Worm (Caenorhabditis elegans) whole organism, mixed stage, embryonic: Measurements from ENCODE around the gene F56D6.22.
"Not testable (repeated sequence)": the region's sequence is repeated elsewhere in the genome, so short reads cannot be mapped to it uniquely, and the experiment has no call there.

Experiments
- M03D4.4 ChIP-seq: sonication (generic microtip); optimal IDR thresholded peaks from 2 replicates; lab custom pipeline; 2017; ENCODE audit warnings: mild to moderate bottlenecking, missing genetic modification characterization, missing compliant biosample characterization
- bed-3 ChIP-seq: fragments of 200-800 bp; sonication (Bioruptor generic); optimal IDR thresholded peaks from 3 replicates; lab custom pipeline; 2018; ENCODE audit warnings: mild to moderate bottlenecking, missing genetic modification characterization, moderate library complexity, missing compliant biosample characterization
- blmp-1 ChIP-seq: fragments of 150-350 bp; optimal IDR thresholded peaks from 2 replicates; lab custom pipeline; 2014; ENCODE audit warnings: missing biosample characterization, missing genetic modification characterization
- ceh-39 ChIP-seq: fragments of 150-350 bp; optimal IDR thresholded peaks from 2 replicates; lab custom pipeline; 2014; ENCODE audit warnings: missing biosample characterization, missing genetic modification characterization
- ceh-43 ChIP-seq: fragments of 200-800 bp; sonication (Bioruptor generic); optimal IDR thresholded peaks from 2 replicates; lab custom pipeline; 2018; ENCODE audit warnings: mild to moderate bottlenecking, missing genetic modification characterization, moderate library complexity, missing compliant biosample characterization
- ceh-83 ChIP-seq: fragments of 200-800 bp; sonication (Bioruptor generic); optimal IDR thresholded peaks from 2 replicates; lab custom pipeline; 2018; ENCODE audit warnings: mild to moderate bottlenecking, missing genetic modification characterization, missing compliant biosample characterization
- ces-1 ChIP-seq: fragments of 150-350 bp; optimal IDR thresholded peaks from 2 replicates; lab custom pipeline; 2014; ENCODE audit warnings: missing biosample characterization, missing genetic modification reagents, missing genetic modification characterization
- cnd-1 ChIP-seq: fragments of 200-800 bp; sonication (Bioruptor generic); optimal IDR thresholded peaks from 2 replicates; lab custom pipeline; 2018; ENCODE audit warnings: mild to moderate bottlenecking, missing genetic modification characterization, missing compliant biosample characterization
- elt-1 ChIP-seq: sonication (generic microtip); optimal IDR thresholded peaks from 2 replicates; lab custom pipeline; 2017; ENCODE audit warnings: missing genetic modification characterization, mild to moderate bottlenecking, missing compliant biosample characterization, antibody characterized with exemption, moderate library complexity, borderline replicate concordance; ENCODE audit not compliant: insufficient read depth
- elt-3 ChIP-seq: fragments of 150-350 bp; optimal IDR thresholded peaks from 2 replicates; lab custom pipeline; 2014; ENCODE audit warnings: missing biosample characterization, missing genetic modification characterization
- ham-2 ChIP-seq: fragments of 200-800 bp; sonication (Bioruptor generic); optimal IDR thresholded peaks from 2 replicates; lab custom pipeline; 2018; ENCODE audit warnings: mild to moderate bottlenecking, missing genetic modification characterization, missing compliant biosample characterization
- hlh-1 ChIP-seq: fragments of 150-350 bp; optimal IDR thresholded peaks from 2 replicates; lab custom pipeline; 2014; ENCODE audit warnings: missing biosample characterization, missing genetic modification reagents, missing genetic modification characterization
- lin-13 ChIP-seq: fragments of 150-350 bp; optimal IDR thresholded peaks from 2 replicates; lab custom pipeline; 2014; ENCODE audit warnings: missing biosample characterization, missing genetic modification characterization
- lin-32 ChIP-seq: fragments of 200-800 bp; sonication (Bioruptor generic); optimal IDR thresholded peaks from 2 replicates; lab custom pipeline; 2018; ENCODE audit warnings: mild to moderate bottlenecking, missing genetic modification characterization, missing compliant biosample characterization
- mab-5 ChIP-seq: fragments of 150-350 bp; optimal IDR thresholded peaks from 2 replicates; lab custom pipeline; 2014; ENCODE audit warnings: missing biosample characterization, missing genetic modification characterization
- mep-1 ChIP-seq: fragments of 150-350 bp; optimal IDR thresholded peaks from 2 replicates; lab custom pipeline; 2017; ENCODE audit warnings: missing biosample characterization, missing genetic modification reagents, missing genetic modification characterization, inconsistent platforms
- mls-2 ChIP-seq: sonication (generic microtip); optimal IDR thresholded peaks from 2 replicates; lab custom pipeline; 2016; ENCODE audit warnings: mild to moderate bottlenecking, missing genetic modification characterization, moderate library complexity, missing compliant biosample characterization
- nhr-2 ChIP-seq: fragments of 150-350 bp; optimal IDR thresholded peaks from 2 replicates; lab custom pipeline; 2014; ENCODE audit warnings: missing biosample characterization, missing genetic modification characterization
- nhr-237 ChIP-seq: fragments of 150-350 bp; optimal IDR thresholded peaks from 2 replicates; lab custom pipeline; 2014; ENCODE audit warnings: missing biosample characterization, missing genetic modification characterization
- nhr-76 ChIP-seq: sonication (generic microtip); optimal IDR thresholded peaks from 2 replicates; lab custom pipeline; 2017; ENCODE audit warnings: missing biosample characterization, missing genetic modification characterization
- pha-4 ChIP-seq: fragments of 150-350 bp; optimal IDR thresholded peaks from 2 replicates; lab custom pipeline; 2018; ENCODE audit warnings: missing biosample characterization, missing genetic modification reagents, missing genetic modification characterization
- snpc-4 ChIP-seq: fragments of 150-350 bp; optimal IDR thresholded peaks from 2 replicates; lab custom pipeline; 2014; ENCODE audit warnings: missing biosample characterization, missing genetic modification characterization
- sptf-1 ChIP-seq: sonication (generic microtip); optimal IDR thresholded peaks from 2 replicates; lab custom pipeline; 2017; ENCODE audit warnings: mild to moderate bottlenecking, missing genetic modification characterization, moderate library complexity, missing compliant biosample characterization
- tbx-8 ChIP-seq: fragments of 200-800 bp; sonication (Bioruptor generic); optimal IDR thresholded peaks from 2 replicates; lab custom pipeline; 2018; ENCODE audit warnings: mild to moderate bottlenecking, missing genetic modification characterization, moderate library complexity, missing compliant biosample characterization
- unc-39 ChIP-seq: fragments of 150-350 bp; optimal IDR thresholded peaks from 2 replicates; lab custom pipeline; 2014; ENCODE audit warnings: missing biosample characterization, missing genetic modification characterization
- unc-62 ChIP-seq: fragments of 150-350 bp; optimal IDR thresholded peaks from 2 replicates; lab custom pipeline; 2014; ENCODE audit warnings: missing biosample characterization, missing genetic modification reagents, missing genetic modification characterization
- zip-8 ChIP-seq: fragments of 150-350 bp; optimal IDR thresholded peaks from 2 replicates; lab custom pipeline; 2014; ENCODE audit warnings: missing biosample characterization, missing genetic modification characterization
- ztf-11 ChIP-seq: fragments of 150-350 bp; optimal IDR thresholded peaks from 2 replicates; lab custom pipeline; 2014; ENCODE audit warnings: missing biosample characterization, missing genetic modification characterization

Gene F56D6.22

DNA sequence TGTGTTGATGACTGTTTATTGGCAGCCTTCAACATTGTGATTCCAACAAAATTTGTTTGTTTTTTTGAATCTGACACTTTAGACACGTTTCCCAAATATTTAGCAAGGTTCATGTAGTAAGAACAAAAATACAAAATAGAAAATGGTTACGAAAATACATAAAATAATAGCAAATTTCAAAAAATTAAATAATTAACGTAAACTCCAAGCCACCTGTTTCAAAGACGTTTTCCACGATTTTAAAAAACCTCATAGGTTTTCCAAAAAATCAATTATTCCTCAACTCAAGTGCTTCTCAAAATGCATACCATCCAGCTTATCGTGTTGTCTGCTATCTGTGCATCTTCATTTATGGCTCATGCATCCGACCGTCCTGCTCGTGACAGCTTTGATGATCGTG lies 10.0 kb upstream of the F56D6.22 start, which contains the start of gene F56D6.14:
Gene F56D6.14, plus strand, starts transcription at position 301 of the 400 bp plus-strand sequence.
- TF ChIP-seq ceh-83 (no peak), mep-1 (tag; lab: Kevin White, UChicago) (no peak), pha-4 (tag; lab: Kevin White, UChicago) (no peak), zip-8 (tag; lab: Kevin White, UChicago) (no peak), nhr-76 (tag; lab: Kevin White, UChicago) (no peak), elt-3 (no peak), mls-2 (tag; lab: Kevin White, UChicago) (no peak), sptf-1 (tag; lab: Kevin White, UChicago) (no peak), tbx-8 (GFP tag; lab: Kevin White, UChicago) (no peak), blmp-1 (tag; lab: Kevin White, UChicago) (no peak)

DNA sequence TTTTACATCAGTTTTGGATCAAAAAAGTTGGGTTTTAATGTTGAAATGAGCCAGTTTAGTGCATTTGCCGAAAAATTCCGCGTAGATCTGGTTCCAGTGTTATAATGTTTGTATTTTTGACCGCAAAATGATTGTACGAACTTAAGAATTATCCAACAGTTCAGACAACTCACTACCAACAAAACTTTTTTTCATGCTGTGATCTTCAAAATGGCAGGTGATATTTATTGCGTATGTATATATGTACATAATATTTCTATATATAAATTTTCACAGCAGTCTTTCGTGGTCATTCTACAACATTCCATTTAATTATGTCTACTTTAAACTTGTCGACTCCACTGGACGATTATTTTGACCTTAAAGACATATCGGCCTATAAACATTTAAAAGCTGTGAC lies 7.9 kb upstream of the F56D6.22 start, which contains the start of gene srz-20:
Gene srz-20, plus strand, starts transcription at position 301 of the 400 bp plus-strand sequence.
- no peak for TF ChIP-seq unc-39 (tag; lab: Kevin White, UChicago)
- TF ChIP-seq ceh-43 (GFP tag; lab: Kevin White, UChicago), result no peak
- TF ChIP-seq ces-1 (GFP tag; lab: Kevin White, UChicago), result no peak
- no peak for TF ChIP-seq lin-13 (tag; lab: Kevin White, UChicago)
- no peak for TF ChIP-seq pha-4 (tag; lab: Kevin White, UChicago)
- no peak for TF ChIP-seq lin-32 (GFP tag; lab: Kevin White, UChicago)
- TF ChIP-seq snpc-4 (tag; lab: Kevin White, UChicago), result no peak
- TF ChIP-seq nhr-76 (tag; lab: Kevin White, UChicago), result no peak

DNA sequence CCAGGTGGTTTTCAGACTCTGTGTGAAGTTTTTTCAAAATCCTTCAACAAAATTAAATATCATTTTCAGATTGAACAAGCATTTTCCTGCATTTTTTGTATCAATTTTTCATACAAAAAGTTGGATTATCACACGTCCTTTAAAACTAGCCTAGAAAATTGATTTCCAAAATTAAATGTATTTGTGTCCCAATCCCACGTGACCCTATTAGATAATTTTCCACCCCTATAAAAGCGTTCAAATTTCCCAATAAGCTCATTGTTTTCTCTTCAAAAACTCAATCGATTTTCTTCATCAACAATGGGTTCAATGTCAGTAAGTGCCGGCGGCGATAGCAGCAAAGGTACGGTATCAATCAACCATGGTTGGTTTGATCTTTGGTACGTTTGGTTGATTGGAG lies 7.1 kb upstream of the F56D6.22 start, which contains the start of gene F56D6.19:
Gene F56D6.19, plus strand, starts transcription at position 301 of the 400 bp plus-strand sequence.
- TF ChIP-seq nhr-76 (tag; lab: Kevin White, UChicago) (no peak), M03D4.4 (tag; lab: Kevin White, UChicago) (no peak), sptf-1 (tag; lab: Kevin White, UChicago) (no peak), hlh-1 (tag; lab: Kevin White, UChicago) (no peak), ceh-39 (tag; lab: Kevin White, UChicago) (no peak), ceh-43 (GFP tag; lab: Kevin White, UChicago) (no peak), nhr-237 (no peak), unc-62 (GFP tag; lab: Kevin White, UChicago) (no peak)

DNA sequence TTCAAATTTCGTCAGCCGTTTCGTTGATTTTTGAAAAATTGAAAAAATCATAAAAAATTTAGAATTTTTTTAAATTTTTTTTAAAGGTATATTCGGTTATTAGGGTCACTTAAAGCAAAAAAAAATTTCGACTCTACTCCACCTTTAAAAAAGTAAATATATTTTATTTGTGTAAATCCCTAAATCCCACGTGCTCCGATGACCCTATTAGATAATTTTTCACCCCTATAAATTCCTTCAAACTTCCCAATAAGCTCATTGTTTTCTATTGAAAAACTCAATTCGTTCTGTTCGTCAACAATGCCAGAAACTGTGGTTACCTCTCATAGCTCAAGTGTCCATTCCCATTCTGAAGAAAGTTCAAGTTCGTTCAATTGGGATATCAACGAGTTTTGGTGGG lies 5.2 kb upstream of the F56D6.22 start, which contains the start of gene F56D6.20:
Gene F56D6.20, plus strand, starts transcription at position 301 of the 400 bp plus-strand sequence.
- TF ChIP-seq cnd-1 (tag; lab: Kevin White, UChicago), result no peak
- TF ChIP-seq lin-32 (GFP tag; lab: Kevin White, UChicago), result no peak
- TF ChIP-seq mep-1 (tag; lab: Kevin White, UChicago), result no peak
- no peak for TF ChIP-seq zip-8 (tag; lab: Kevin White, UChicago)
- no peak for TF ChIP-seq bed-3 (GFP tag; lab: Kevin White, UChicago)
- TF ChIP-seq nhr-2 (tag; lab: Kevin White, UChicago), result no peak
- TF ChIP-seq sptf-1 (tag; lab: Kevin White, UChicago), result no peak

DNA sequence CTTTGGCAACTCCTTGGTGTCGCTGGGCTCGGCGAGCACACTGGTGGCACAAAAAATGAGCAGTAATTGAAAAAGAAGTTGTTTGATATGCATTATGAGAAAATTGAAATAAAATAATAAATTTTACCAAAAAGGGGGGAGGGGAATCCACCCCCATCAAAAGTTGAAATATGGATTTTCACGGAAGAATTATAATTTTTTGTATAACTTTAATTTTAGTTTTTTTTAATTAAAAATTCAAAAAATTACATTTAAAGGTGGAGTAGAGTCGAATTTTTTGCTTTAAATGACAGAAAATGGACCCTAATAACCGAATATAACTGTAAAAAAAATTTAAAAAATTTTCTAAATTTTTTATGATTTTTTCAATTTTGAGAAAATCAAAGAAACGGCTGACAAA lies 4.4 kb upstream of the F56D6.22 start, which contains the start of gene F56D6.18:
Gene F56D6.18, minus strand, starts transcription at position 101 of the 400 bp plus-strand sequence.
- TF ChIP-seq elt-1 (tag; lab: Kevin White, UChicago); blmp-1 (tag; lab: Kevin White, UChicago); bed-3 (GFP tag; lab: Kevin White, UChicago): not testable (repeated sequence)

DNA sequence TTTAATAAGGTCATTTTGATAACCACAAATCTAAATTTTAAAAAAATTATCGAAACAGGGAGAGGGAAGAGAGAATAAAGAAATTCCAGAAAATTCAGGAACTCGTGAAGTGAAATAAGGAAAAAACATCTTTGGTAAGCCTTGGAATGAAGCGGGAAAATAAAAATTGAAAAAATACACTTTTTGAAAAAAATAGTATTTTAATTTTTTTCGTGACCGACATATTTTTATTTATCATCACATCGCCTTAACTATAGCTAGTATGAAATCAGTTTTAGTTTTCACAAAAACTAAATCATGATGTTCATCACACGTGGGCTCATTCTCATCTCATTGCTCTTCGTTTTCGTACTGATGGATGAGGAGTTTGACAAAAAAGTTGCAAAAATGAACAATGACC lies 1.7 kb upstream of the F56D6.22 start, which contains the start of gene F56D6.13:
Gene F56D6.13, plus strand, starts transcription at position 301 of the 400 bp plus-strand sequence.
- TF ChIP-seq ham-2 (GFP tag; lab: Kevin White, UChicago), result no peak

DNA sequence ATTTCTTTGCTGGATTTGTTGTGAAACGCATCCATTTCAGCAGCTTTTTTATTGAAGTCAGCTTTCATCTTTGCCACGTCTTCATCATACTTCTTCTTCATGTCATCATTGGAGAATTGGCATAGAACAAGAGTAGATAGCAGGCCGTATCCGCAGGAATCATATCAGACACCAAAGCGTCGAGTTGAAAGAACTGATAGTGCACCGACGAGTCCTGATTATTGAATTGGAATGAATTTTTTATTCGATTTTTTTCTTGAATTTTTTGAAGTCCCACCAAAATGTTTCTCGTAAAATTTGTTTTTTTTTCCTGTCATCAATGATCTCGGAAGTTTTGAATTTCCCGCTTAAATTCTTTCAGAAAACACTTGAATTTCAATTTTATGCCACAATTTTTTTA lies 1.0 kb downstream of the F56D6.22 start, which contains the start of gene F56D6.11:
Gene F56D6.11, minus strand, starts transcription at position 101 of the 400 bp plus-strand sequence.
- TF ChIP-seq elt-1 (tag; lab: Kevin White, UChicago) (no peak), mab-5 (tag; lab: Kevin White, UChicago) (no peak), ztf-11 (tag; lab: Kevin White, UChicago) (no peak), mls-2 (tag; lab: Kevin White, UChicago) (no peak), ceh-83 (no peak), snpc-4 (tag; lab: Kevin White, UChicago) (no peak), mep-1 (tag; lab: Kevin White, UChicago) (no peak), M03D4.4 (tag; lab: Kevin White, UChicago) (no peak), zip-8 (tag; lab: Kevin White, UChicago) (no peak)
